Worm (Caenorhabditis elegans) whole organism, L4/young adult: Measurements from ENCODE around the gene odr-10.

Experiments
- W03F9.2 ChIP-seq: fragments of 150-350 bp; optimal IDR thresholded peaks from 2 replicates; lab custom pipeline; 2014; ENCODE audit warnings: missing biosample characterization, missing genetic modification characterization
- dao-5 ChIP-seq: sonication (generic microtip); optimal IDR thresholded peaks from 2 replicates; lab custom pipeline; 2016; ENCODE audit warnings: missing genotype, missing genetic modification characterization, moderate library complexity, missing compliant biosample characterization
- him-1 ChIP-seq: sonication (generic microtip); optimal IDR thresholded peaks from 2 replicates; lab custom pipeline; 2016; ENCODE audit warnings: missing genotype, missing genetic modification reagents, missing genetic modification characterization, missing compliant biosample characterization

odr-10 gene

ce11 chrX:6865839-6866238, at the start of gene odr-10:
Gene odr-10 (minus strand): TSS chrX:6865939.
- TF ChIP-seq W03F9.2 (tag; lab: Kevin White, UChicago) (no peak), him-1 (tag; lab: Kevin White, UChicago) (no peak), dao-5 (tag; lab: Kevin White, UChicago) (no peak)

- TF ChIP-seq him-1 (tag; lab: Kevin White, UChicago) = no peak
- no peak for TF ChIP-seq W03F9.2 (tag; lab: Kevin White, UChicago)
- no peak for TF ChIP-seq dao-5 (tag; lab: Kevin White, UChicago)
These were observed 49.5 kb upstream of the odr-10 start for ce11 chrX:6915279-6915678.

ce11 chrX:6913989-6914388, 48.2 kb upstream of the odr-10 start, which contains the start of gene nhx-4:
Gene nhx-4 (plus strand): TSS chrX:6914289.
- TF ChIP-seq him-1 (tag; lab: Kevin White, UChicago) (no peak), dao-5 (tag; lab: Kevin White, UChicago) (no peak)

ce11 chrX:6905581-6905980, 39.8 kb upstream of the odr-10 start:
- no peak for TF ChIP-seq him-1 (tag; lab: Kevin White, UChicago)
- TF ChIP-seq dao-5 (tag; lab: Kevin White, UChicago) = no peak
- TF ChIP-seq W03F9.2 (tag; lab: Kevin White, UChicago) = no peak

ce11 chrX:6904064-6904771, 38.5 kb upstream of the odr-10 start, which contains the start of gene sid-5:
Gene sid-5 (plus strand): TSS chrX:6904721.
- no peak for TF ChIP-seq him-1 (tag; lab: Kevin White, UChicago)
- no peak for TF ChIP-seq W03F9.2 (tag; lab: Kevin White, UChicago)
- TF ChIP-seq dao-5 (tag; lab: Kevin White, UChicago) = no peak

ce11 chrX:6902958-6903357, 37.2 kb upstream of the odr-10 start:
- peak; percentile 14 for TF ChIP-seq dao-5 (tag; lab: Kevin White, UChicago)
- no peak for TF ChIP-seq W03F9.2 (tag; lab: Kevin White, UChicago)
- TF ChIP-seq him-1 (tag; lab: Kevin White, UChicago) = no peak

- TF ChIP-seq W03F9.2 (tag; lab: Kevin White, UChicago) = no peak
- no peak for TF ChIP-seq dao-5 (tag; lab: Kevin White, UChicago)
- no peak for TF ChIP-seq him-1 (tag; lab: Kevin White, UChicago)
These were observed 35.3 kb upstream of the odr-10 start, which contains the start of gene pes-23 for ce11 chrX:6901078-6901477. Gene pes-23 (plus strand): TSS chrX:6901378.

ce11 chrX:6899848-6900247, 34.1 kb upstream of the odr-10 start, which contains the start of gene F14B8.4:
Gene F14B8.4 (minus strand): TSS chrX:6899948.
- TF ChIP-seq W03F9.2 (tag; lab: Kevin White, UChicago) = no peak
- TF ChIP-seq him-1 (tag; lab: Kevin White, UChicago) = no peak
- TF ChIP-seq dao-5 (tag; lab: Kevin White, UChicago) = no peak

ce11 chrX:6894104-6894503, 28.4 kb upstream of the odr-10 start:
- no peak for TF ChIP-seq dao-5 (tag; lab: Kevin White, UChicago)
- no peak for TF ChIP-seq him-1 (tag; lab: Kevin White, UChicago)
- TF ChIP-seq W03F9.2 (tag; lab: Kevin White, UChicago) = no peak

- TF ChIP-seq W03F9.2 (tag; lab: Kevin White, UChicago) (no peak), him-1 (tag; lab: Kevin White, UChicago) (no peak), dao-5 (tag; lab: Kevin White, UChicago) (no peak)
These were observed 27.3 kb upstream of the odr-10 start for ce11 chrX:6893074-6893473.

ce11 chrX:6889374-6889773, 23.6 kb upstream of the odr-10 start, which contains the start of gene unc-6:
Gene unc-6 (plus strand): TSS chrX:6889674.
- no peak for TF ChIP-seq dao-5 (tag; lab: Kevin White, UChicago)
- no peak for TF ChIP-seq W03F9.2 (tag; lab: Kevin White, UChicago)
- TF ChIP-seq him-1 (tag; lab: Kevin White, UChicago) = no peak

- TF ChIP-seq him-1 (tag; lab: Kevin White, UChicago) (no peak), W03F9.2 (tag; lab: Kevin White, UChicago) (no peak), dao-5 (tag; lab: Kevin White, UChicago) (no peak)
These were observed 22.5 kb upstream of the odr-10 start for ce11 chrX:6888208-6888607.

ce11 chrX:6885227-6885853, 19.6 kb upstream of the odr-10 start, which contains the start of gene F41C6.7:
Gene F41C6.7 (minus strand): TSS chrX:6885277.
- TF ChIP-seq him-1 (tag; lab: Kevin White, UChicago) (no peak), dao-5 (tag; lab: Kevin White, UChicago) (no peak), W03F9.2 (tag; lab: Kevin White, UChicago) (no peak)
